Worm (Caenorhabditis elegans) whole organism, L2 larva: Measurements from ENCODE around the gene enpl-1.

Experiments used
- C34F6.9 ChIP-seq: fragments of 150-350 bp; optimal IDR thresholded peaks from 2 replicates; lab custom pipeline; 2014; ENCODE audit warnings: missing biosample characterization, missing genetic modification characterization
- F13H6.1 ChIP-seq: sonication (generic microtip); optimal IDR thresholded peaks from 2 replicates; lab custom pipeline; 2016; ENCODE audit warnings: missing genetic modification characterization, missing compliant biosample characterization
- R02D3.7 ChIP-seq: fragments of 150-350 bp; optimal IDR thresholded peaks from 2 replicates; lab custom pipeline; 2014; ENCODE audit warnings: missing biosample characterization, missing genetic modification characterization
- Y55F3AM.14 ChIP-seq: fragments of 200-800 bp; sonication (Bioruptor generic); optimal IDR thresholded peaks from 2 replicates; lab custom pipeline; 2018; ENCODE audit warnings: mild to moderate bottlenecking, missing genetic modification characterization, missing compliant biosample characterization
- ZK546.5 ChIP-seq: sonication (generic microtip); optimal IDR thresholded peaks from 2 replicates; lab custom pipeline; 2017; ENCODE audit warnings: missing biosample characterization, missing genetic modification characterization
- alr-1 ChIP-seq: fragments of 150-350 bp; optimal IDR thresholded peaks from 2 replicates; lab custom pipeline; 2014; ENCODE audit warnings: missing biosample characterization, missing genetic modification characterization
- aly-2 ChIP-seq: fragments of 150-350 bp; optimal IDR thresholded peaks from 2 replicates; lab custom pipeline; 2014; ENCODE audit warnings: missing biosample characterization, missing genetic modification characterization
- ceh-16 ChIP-seq: fragments of 150-350 bp; optimal IDR thresholded peaks from 2 replicates; lab custom pipeline; 2014; ENCODE audit warnings: missing biosample characterization, missing genetic modification characterization
- crh-2 ChIP-seq: sonication (generic microtip); optimal IDR thresholded peaks from 2 replicates; lab custom pipeline; 2017; ENCODE audit warnings: missing biosample characterization, missing genetic modification characterization
- egl-27 ChIP-seq: sonication (generic microtip); optimal IDR thresholded peaks from 3 replicates; lab custom pipeline; 2017; ENCODE audit warnings: missing biosample characterization, missing genetic modification reagents, missing genetic modification characterization
- elt-1 ChIP-seq: fragments of 150-350 bp; optimal IDR thresholded peaks from 2 replicates; lab custom pipeline; 2014; ENCODE audit warnings: missing biosample characterization, missing genetic modification characterization
- elt-3 ChIP-seq: sonication (generic microtip); optimal IDR thresholded peaks from 2 replicates; lab custom pipeline; 2017; ENCODE audit warnings: missing biosample characterization, missing genetic modification characterization
- lin-11 ChIP-seq: fragments of 150-350 bp; sonication (generic microtip); optimal IDR thresholded peaks from 2 replicates; lab custom pipeline; 2014; ENCODE audit warnings: missing biosample characterization, missing genetic modification characterization, inconsistent platforms, mixed read lengths
- lin-13 ChIP-seq: fragments of 150-350 bp; optimal IDR thresholded peaks from 2 replicates; lab custom pipeline; 2014; ENCODE audit warnings: missing biosample characterization, missing genetic modification reagents, missing genetic modification characterization
- lin-39 ChIP-seq: fragments of 150-350 bp; optimal IDR thresholded peaks from 2 replicates; lab custom pipeline; 2014; ENCODE audit warnings: missing biosample characterization, missing genetic modification reagents, missing genetic modification characterization
- lsy-2 ChIP-seq, 2 experiments: fragments of 150-350 bp in 1 of 2; sonication (generic microtip) in 1 of 2; optimal IDR thresholded peaks; 2 replicates each; lab custom pipeline; 2014 to 2017; ENCODE audit warnings: missing biosample characterization in 2 of 2, missing genetic modification characterization in 2 of 2
- mbf-1 ChIP-seq: sonication (generic microtip); optimal IDR thresholded peaks from 2 replicates; lab custom pipeline; 2017; ENCODE audit warnings: missing biosample characterization, missing genetic modification characterization
- mdl-1 ChIP-seq, 2 experiments: fragments of 150-350 bp in 1 of 2; sonication (generic microtip) in 1 of 2; optimal IDR thresholded peaks; 2 replicates each; lab custom pipeline; 2017; ENCODE audit warnings: missing biosample characterization in 2 of 2, missing genetic modification characterization in 2 of 2
- nhr-10 ChIP-seq: sonication (generic microtip); optimal IDR thresholded peaks from 2 replicates; lab custom pipeline; 2017; ENCODE audit warnings: missing biosample characterization, missing genetic modification characterization
- nhr-129 ChIP-seq: fragments of 150-350 bp; optimal IDR thresholded peaks from 2 replicates; lab custom pipeline; 2014; ENCODE audit warnings: missing biosample characterization, missing genetic modification characterization
- nhr-21 ChIP-seq: fragments of 150-350 bp; optimal IDR thresholded peaks from 2 replicates; lab custom pipeline; 2014; ENCODE audit warnings: missing biosample characterization, missing genetic modification characterization
- nhr-23 ChIP-seq: fragments of 150-350 bp; optimal IDR thresholded peaks from 2 replicates; lab custom pipeline; 2014; ENCODE audit warnings: missing biosample characterization, missing genetic modification reagents, missing genetic modification characterization
- nhr-237 ChIP-seq: fragments of 150-350 bp; optimal IDR thresholded peaks from 2 replicates; lab custom pipeline; 2014; ENCODE audit warnings: missing biosample characterization, missing genetic modification characterization
- nhr-6 ChIP-seq: fragments of 150-350 bp; optimal IDR thresholded peaks from 2 replicates; lab custom pipeline; 2014; ENCODE audit warnings: missing biosample characterization, missing genetic modification characterization
- nhr-77 ChIP-seq: fragments of 150-350 bp; optimal IDR thresholded peaks from 2 replicates; lab custom pipeline; 2014; ENCODE audit warnings: missing biosample characterization, missing genetic modification characterization
- sem-4 ChIP-seq: fragments of 150-350 bp; optimal IDR thresholded peaks from 2 replicates; lab custom pipeline; 2014; ENCODE audit warnings: missing biosample characterization, missing genetic modification reagents, missing genetic modification characterization
- skn-1 ChIP-seq: sonication (generic microtip); optimal IDR thresholded peaks from 2 replicates; lab custom pipeline; 2017; ENCODE audit warnings: missing biosample characterization, missing genetic modification characterization
- sma-3 ChIP-seq: sonication (generic microtip); optimal IDR thresholded peaks from 2 replicates; lab custom pipeline; 2016; ENCODE audit warnings: missing genetic modification reagents, missing genetic modification characterization, missing compliant biosample characterization
- sma-9 ChIP-seq, 2 experiments: fragments of 150-350 bp in 1 of 2; sonication (generic microtip) in 1 of 2; optimal IDR thresholded peaks; 2 replicates each; lab custom pipeline; 2014 to 2016; ENCODE audit warnings: missing genetic modification characterization in 2 of 2, mild to moderate bottlenecking in 1 of 2, missing biosample characterization in 1 of 2, missing compliant biosample characterization in 1 of 2, missing genetic modification reagents in 1 of 2, moderate library complexity in 1 of 2
- snpc-4 ChIP-seq: fragments of 150-350 bp; optimal IDR thresholded peaks from 2 replicates; lab custom pipeline; 2014; ENCODE audit warnings: missing biosample characterization, missing genetic modification characterization
- unc-55 ChIP-seq: fragments of 150-350 bp; sonication (generic microtip); optimal IDR thresholded peaks from 3 replicates; lab custom pipeline; 2014; ENCODE audit warnings: missing biosample characterization, missing genetic modification reagents, missing genetic modification characterization
- zag-1 ChIP-seq: fragments of 150-350 bp; optimal IDR thresholded peaks from 2 replicates; lab custom pipeline; 2014; ENCODE audit warnings: missing biosample characterization, missing genetic modification characterization
- ztf-11 ChIP-seq: sonication (generic microtip); optimal IDR thresholded peaks from 2 replicates; lab custom pipeline; 2017; ENCODE audit warnings: missing biosample characterization, missing genetic modification characterization

enpl-1 gene

DNA sequence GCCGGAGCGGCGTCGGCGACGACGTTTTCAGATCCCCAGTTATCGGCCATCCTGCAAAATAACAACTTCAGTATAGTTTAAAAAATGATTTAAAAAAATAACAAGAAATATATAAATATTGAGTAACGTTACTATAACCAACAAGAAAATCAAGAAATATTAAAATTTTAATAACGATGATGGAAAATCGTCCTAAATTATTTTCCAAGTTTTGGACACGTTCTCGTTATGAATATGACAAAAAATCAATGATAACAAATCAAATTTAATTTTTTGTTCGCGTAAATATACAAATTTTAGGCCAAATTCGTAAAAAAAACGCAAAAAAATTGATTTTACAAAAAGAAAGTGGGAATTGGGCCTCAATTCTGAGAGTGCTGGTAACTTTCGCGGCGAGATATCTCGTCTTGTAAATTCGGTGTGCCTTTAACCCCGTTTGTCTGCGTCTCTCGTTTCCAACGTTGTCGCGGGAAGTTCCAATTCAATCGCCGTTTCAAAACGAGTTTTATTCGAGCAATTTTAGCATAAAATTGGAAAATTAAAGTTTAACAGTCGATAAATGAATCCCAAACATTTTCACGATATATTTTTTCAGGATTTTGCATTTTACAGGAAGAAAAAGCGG, 8.0 kb upstream of the enpl-1 start, which contains the start of gene rps-5 (continued):
- TF ChIP-seq snpc-4 (tag; lab: Kevin White, UChicago) (peak; percentile 49), ZK546.5 (peak; percentile 15), nhr-21 (tag; lab: Kevin White, UChicago) (peak; percentile 33), alr-1 (no peak), mbf-1 (no peak), egl-27 (tag; lab: Kevin White, UChicago) (no peak), lsy-2 (tag; optimal IDR thresholded peaks at IDR 0.05; lab: Kevin White, UChicago) (peak; percentile 50 to 89), nhr-129 (tag; lab: Kevin White, UChicago) (peak; percentile 71), nhr-23 (tag; lab: Kevin White, UChicago) (no peak)

DNA sequence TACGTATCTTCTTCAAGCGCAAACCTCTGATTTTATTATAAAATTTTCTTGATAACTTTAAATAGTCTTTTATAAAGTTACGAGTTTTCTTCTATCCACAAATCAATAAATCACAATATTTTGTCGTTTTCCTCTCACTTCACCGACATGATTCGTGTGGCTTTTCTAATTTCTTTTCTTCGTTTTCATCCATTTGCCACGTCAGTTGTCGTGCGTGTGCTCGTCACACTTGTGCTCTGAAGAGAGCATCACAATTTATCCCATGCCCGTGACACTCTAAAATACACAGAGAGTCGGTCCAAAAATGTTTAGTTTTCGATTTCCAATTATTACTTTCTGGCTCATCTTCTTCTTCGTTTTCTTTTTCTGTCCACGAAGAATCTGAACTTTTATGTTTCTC, 7.2 kb upstream of the enpl-1 start:
- TF ChIP-seq sma-3 (GFP tag; lab: Kevin White, UChicago) = no peak
- TF ChIP-seq mdl-1 (tag; optimal IDR thresholded peaks at IDR 0.05; lab: Kevin White, UChicago) = no peak
- TF ChIP-seq zag-1 (tag; lab: Kevin White, UChicago) = no peak
- TF ChIP-seq lin-13 (GFP tag; lab: Kevin White, UChicago) = no peak
- TF ChIP-seq crh-2 (tag; lab: Kevin White, UChicago) = peak; percentile 49
- peak; percentile 44 for TF ChIP-seq nhr-129 (tag; lab: Kevin White, UChicago)
- TF ChIP-seq skn-1 (tag; lab: Kevin White, UChicago) = no peak
- TF ChIP-seq lsy-2 (tag; optimal IDR thresholded peaks at IDR 0.05; lab: Kevin White, UChicago) = peak in 1 of 2 experiments; percentile 21
- no peak for TF ChIP-seq R02D3.7
- TF ChIP-seq nhr-237 (tag; lab: Kevin White, UChicago) = no peak
- TF ChIP-seq lin-11 = no peak

DNA sequence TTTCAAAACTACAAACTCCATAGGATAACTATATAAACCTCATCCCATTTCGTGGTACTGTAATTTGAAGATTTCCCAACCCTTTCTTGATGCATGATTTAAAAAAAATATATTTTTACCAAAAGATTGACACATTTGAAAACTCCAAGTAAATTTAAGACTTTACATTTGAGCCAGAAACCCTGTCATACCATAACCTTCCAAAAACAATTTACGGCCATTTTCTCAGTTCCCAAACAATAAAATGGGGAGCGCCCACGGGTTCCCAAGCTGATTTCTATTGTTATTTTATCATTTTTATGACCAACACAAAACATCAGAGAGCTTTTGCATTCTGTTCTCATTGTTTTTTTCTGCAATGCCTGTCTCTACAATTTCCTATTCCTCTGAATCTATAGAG, 6.5 kb upstream of the enpl-1 start, which contains the start of gene clc-9:
TSS of gene clc-9 (plus strand) at position 301 of the 400 bp plus-strand sequence.
- TF ChIP-seq sem-4 = no peak
- TF ChIP-seq nhr-6 (tag; lab: Kevin White, UChicago) = no peak
- no peak for TF ChIP-seq C34F6.9 (tag; lab: Kevin White, UChicago)

DNA sequence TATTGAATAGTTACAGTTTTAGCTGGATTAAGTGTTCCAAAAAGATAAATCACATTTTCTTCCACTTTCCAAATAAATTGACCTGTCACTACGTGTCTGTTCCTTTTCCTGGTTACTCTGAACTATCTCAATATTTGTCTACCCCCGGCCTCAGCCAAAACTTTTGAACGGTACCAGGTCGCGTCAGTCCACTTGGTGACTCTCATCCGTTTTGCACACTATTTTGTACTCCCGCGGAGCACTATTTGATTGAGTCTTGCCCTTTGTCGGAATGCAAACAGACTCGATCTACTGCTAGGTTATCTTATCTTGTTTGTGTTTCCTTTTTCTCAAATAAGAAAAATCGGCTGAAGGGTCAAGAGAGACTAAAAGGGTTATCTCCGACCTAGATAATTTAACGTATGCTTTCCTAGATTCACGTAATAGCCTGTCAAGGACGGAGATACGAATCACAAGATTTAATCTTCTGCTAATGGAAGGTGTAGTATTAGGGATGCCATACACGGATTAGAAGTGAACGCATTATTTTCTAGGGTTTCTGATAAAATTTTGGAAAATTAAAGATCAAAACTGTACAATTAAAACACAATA, 969 bp downstream of the enpl-1 start:
- TF ChIP-seq ztf-11 (no peak), ceh-16 (peak; percentile 41), F13H6.1 (tag; lab: Kevin White, UChicago) (peak; percentile 47), skn-1 (tag; lab: Kevin White, UChicago) (no peak), snpc-4 (tag; lab: Kevin White, UChicago) (no peak), nhr-21 (tag; lab: Kevin White, UChicago) (peak; percentile 20), sma-3 (GFP tag; lab: Kevin White, UChicago) (no peak), nhr-10 (no peak), elt-1 (tag; lab: Kevin White, UChicago) (peak; percentile 84)

DNA sequence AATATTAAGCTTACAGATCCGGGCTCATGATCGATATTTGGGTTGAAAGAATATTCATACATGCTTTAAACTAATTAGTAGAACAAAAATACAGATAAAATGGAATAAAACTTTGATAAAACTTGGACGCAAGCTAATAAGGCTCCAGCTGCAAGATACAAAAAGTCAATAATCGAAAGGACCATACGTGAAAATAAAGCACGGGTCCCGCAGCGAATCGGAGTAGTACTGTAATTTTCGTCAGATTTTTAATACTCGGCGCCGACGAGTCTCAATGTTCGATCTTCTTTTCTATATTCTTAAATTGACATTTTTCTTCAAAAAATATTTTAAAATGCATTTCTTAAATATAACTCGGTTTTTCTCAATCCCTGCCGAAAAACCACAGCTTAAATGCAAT, 5.6 kb downstream of the enpl-1 start, which contains the start of gene spo-11:
TSS of gene spo-11 (minus strand) at position 189 of the 400 bp plus-strand sequence.
- TF ChIP-seq Y55F3AM.14 (GFP tag; lab: Kevin White, UChicago) (no peak), F13H6.1 (tag; lab: Kevin White, UChicago) (no peak), nhr-77 (no peak), lin-39 (tag; lab: Kevin White, UChicago) (no peak)

DNA sequence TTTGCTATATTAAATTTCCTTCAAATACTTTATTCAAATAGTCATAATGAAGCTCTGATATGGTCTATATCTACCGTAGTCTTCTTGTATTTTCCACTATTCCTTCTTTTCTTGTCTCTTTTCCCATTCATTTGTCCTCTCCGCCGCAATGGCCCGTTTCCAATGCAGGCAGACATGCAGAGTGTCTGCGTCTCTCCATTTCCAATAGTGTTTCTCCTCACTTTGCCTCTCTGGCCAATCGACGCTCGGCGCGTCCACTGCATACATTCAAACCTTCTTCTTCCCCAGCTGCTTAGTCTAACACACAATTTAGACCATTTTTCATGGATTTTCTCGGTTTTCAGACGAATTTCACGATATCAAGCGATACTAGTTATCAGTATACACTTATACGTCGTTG, 6.1 kb downstream of the enpl-1 start:
- TF ChIP-seq lsy-2 (tag; optimal IDR thresholded peaks at IDR 0.05; lab: Kevin White, UChicago) (peak in 1 of 2 experiments; percentile 70), nhr-129 (tag; lab: Kevin White, UChicago) (peak; percentile 50), unc-55 (GFP tag; lab: Kevin White, UChicago) (peak; percentile 31), lin-11 (peak; percentile 16), zag-1 (tag; lab: Kevin White, UChicago) (peak; percentile 38), aly-2 (tag; lab: Kevin White, UChicago) (no peak), elt-3 (no peak), sma-9 (GFP tag; optimal IDR thresholded peaks at IDR 0.05; lab: Kevin White, UChicago) (peak; percentile 1), sma-9 (tag; optimal IDR thresholded peaks at IDR 0.05; lab: Kevin White, UChicago) (no peak), sem-4 (peak; percentile 44), mdl-1 (tag; optimal IDR thresholded peaks at IDR 0.05; lab: Kevin White, UChicago) (no peak), nhr-6 (tag; lab: Kevin White, UChicago) (no peak)
